Worm (Caenorhabditis elegans) whole organism, early embryonic: Measurements from ENCODE around the gene F47C12.8.

Experiments used
- ama-1 ChIP-seq: fragments of 150-350 bp; optimal IDR thresholded peaks from 2 replicates; lab custom pipeline; 2014
- ceh-36 ChIP-seq: sonication (generic microtip); optimal IDR thresholded peaks from 2 replicates; lab custom pipeline; 2016; ENCODE audit warnings: missing genetic modification characterization, inconsistent platforms, missing compliant biosample characterization
- flt-1 ChIP-seq: fragments of 200-800 bp; sonication (Bioruptor generic); IDR thresholded peaks from 2 replicates; pipeline ENCODE4 v1.3.6; 2022; ENCODE audit warnings: missing genetic modification characterization, missing compliant biosample characterization
- hmbx-1 ChIP-seq: sonication (generic microtip); optimal IDR thresholded peaks from 2 replicates; lab custom pipeline; 2016; ENCODE audit warnings: mild to moderate bottlenecking, missing genetic modification characterization, missing compliant biosample characterization
- hnd-1 ChIP-seq: sonication (generic microtip); optimal IDR thresholded peaks from 2 replicates; lab custom pipeline; 2016; ENCODE audit warnings: missing genetic modification characterization, missing compliant biosample characterization
- pes-1 ChIP-seq: fragments of 200-800 bp; sonication (Bioruptor generic); IDR thresholded peaks from 2 replicates; pipeline ENCODE4 v1.3.6; 2022; ENCODE audit warnings: missing genetic modification reagents, missing genetic modification characterization, missing compliant biosample characterization
- scrt-1 ChIP-seq: fragments of 200-800 bp; sonication (Bioruptor generic); IDR thresholded peaks from 2 replicates; pipeline ENCODE4 v1.3.6; 2022; ENCODE audit warnings: missing genetic modification characterization, missing compliant biosample characterization
- sea-1 ChIP-seq: fragments of 200-800 bp; sonication (Bioruptor generic); conservative IDR thresholded peaks from 2 replicates; pipeline ENCODE4 v1.3.6; 2022; ENCODE audit warnings: missing genetic modification characterization, missing compliant biosample characterization
- tbx-11 ChIP-seq: fragments of 200-800 bp; sonication (Bioruptor generic); IDR thresholded peaks from 2 replicates; pipeline ENCODE4 v1.3.6; 2022; ENCODE audit warnings: missing genetic modification characterization, missing compliant biosample characterization
- tbx-37 ChIP-seq: fragments of 200-800 bp; sonication (Bioruptor generic); conservative IDR thresholded peaks from 2 replicates; pipeline ENCODE4 v1.3.6; 2022; ENCODE audit warnings: missing genetic modification reagents, missing genetic modification characterization, missing compliant biosample characterization
- tra-4 ChIP-seq: sonication (generic microtip); optimal IDR thresholded peaks from 2 replicates; lab custom pipeline; 2017; ENCODE audit warnings: missing genetic modification characterization, missing compliant biosample characterization

- TF ChIP-seq ceh-36 (tag; lab: Kevin White, UChicago) (no peak), ama-1 (no peak), tbx-11 (GFP tag; lab: Robert Waterston, UW) (no peak), hmbx-1 (tag; lab: Kevin White, UChicago) (no peak), scrt-1 (GFP tag; lab: Robert Waterston, UW) (no peak), hnd-1 (no peak), sea-1 (GFP tag; lab: Robert Waterston, UW) (no peak), tbx-37 (GFP tag; lab: Robert Waterston, UW) (no peak), pes-1 (GFP tag; lab: Robert Waterston, UW) (no peak), flt-1 (GFP tag; lab: Robert Waterston, UW) (no peak), tra-4 (tag; lab: Kevin White, UChicago) (no peak)
Measured at ce11 chrIV:4008440-4008839, 10.0 kb upstream of the F47C12.8 start.
